Fruit fly (Drosophila melanogaster) whole organism, embryonic: ENCODE data around the gene CG16959.
A peak's percentile ranks its signal among the peaks of the same experiment; 100 is the strongest.

Experiments
- BEAF-32 ChIP-seq: fragments of 200-800 bp; sonication (Bioruptor generic); optimal IDR thresholded peaks from 3 replicates; lab custom pipeline; 2017; ENCODE audit warnings: missing biosample characterization, missing genetic modification characterization, mild to moderate bottlenecking, moderate library complexity, missing genetic modification reagents
- CG10274 ChIP-seq: fragments of 200-800 bp; sonication (Bioruptor generic); optimal IDR thresholded peaks from 3 replicates; lab custom pipeline; 2017; ENCODE audit warnings: missing biosample characterization, mild to moderate bottlenecking, missing genetic modification characterization
- CG12942 ChIP-seq: fragments of 200-800 bp; sonication (Bioruptor generic); optimal IDR thresholded peaks from 3 replicates; lab custom pipeline; 2016; ENCODE audit warnings: missing biosample characterization, missing genetic modification characterization
- CG16813 ChIP-seq: fragments of 200-800 bp; sonication (Bioruptor generic); IDR thresholded peaks from 3 replicates; pipeline ENCODE4 v1.3.6; 2022; ENCODE audit warnings: missing biosample characterization, missing genetic modification characterization; ENCODE audit not compliant: partially characterized antibody
- CG17186 ChIP-seq: fragments of 200-800 bp; sonication (Bioruptor generic); optimal IDR thresholded peaks from 3 replicates; lab custom pipeline; 2017; ENCODE audit warnings: missing biosample characterization, missing genetic modification reagents, missing genetic modification characterization
- CG17328 ChIP-seq: fragments of 200-800 bp; sonication (Bioruptor generic); IDR thresholded peaks from 2 replicates; pipeline ENCODE4 v1.3.6; 2022; ENCODE audit warnings: missing biosample characterization, missing genetic modification characterization
- CG17802 ChIP-seq: fragments of 200-800 bp; sonication (Bioruptor generic); optimal IDR thresholded peaks from 2 replicates; lab custom pipeline; 2018; ENCODE audit warnings: missing biosample characterization, mild to moderate bottlenecking, missing genetic modification characterization, moderate library complexity
- CG18599 ChIP-seq: fragments of 200-800 bp; sonication (Bioruptor generic); optimal IDR thresholded peaks from 3 replicates; lab custom pipeline; 2017; ENCODE audit warnings: missing biosample characterization, missing genetic modification characterization, mild to moderate bottlenecking, moderate library complexity, missing genetic modification reagents
- CG3163 ChIP-seq: fragments of 200-800 bp; sonication (Bioruptor generic); optimal IDR thresholded peaks from 3 replicates; lab custom pipeline; 2016; ENCODE audit warnings: missing biosample characterization, missing genetic modification characterization
- CG3838 ChIP-seq: fragments of 200-800 bp; sonication (Bioruptor generic); optimal IDR thresholded peaks from 3 replicates; lab custom pipeline; 2016; ENCODE audit warnings: missing biosample characterization, missing genetic modification characterization
- CG4730 ChIP-seq: fragments of 200-800 bp; sonication (Bioruptor generic); IDR thresholded peaks from 2 replicates; pipeline ENCODE4 v1.3.6; 2022; ENCODE audit warnings: missing biosample characterization, missing genetic modification characterization
- CG6813 ChIP-seq: fragments of 200-800 bp; sonication (Bioruptor generic); optimal IDR thresholded peaks from 2 replicates; lab custom pipeline; 2017; ENCODE audit warnings: missing biosample characterization, missing genetic modification characterization, mild to moderate bottlenecking, moderate library complexity, missing genetic modification reagents
- CG7357 ChIP-seq: fragments of 200-800 bp; sonication (Bioruptor generic); IDR thresholded peaks from 3 replicates; pipeline ENCODE4 v1.3.6; 2022; ENCODE audit warnings: missing biosample characterization, missing genetic modification characterization
- CG8359 ChIP-seq: fragments of 200-800 bp; sonication (Bioruptor generic); optimal IDR thresholded peaks from 2 replicates; lab custom pipeline; 2017; ENCODE audit warnings: missing biosample characterization, mild to moderate bottlenecking, missing genetic modification characterization, borderline replicate concordance
- CG8388 ChIP-seq: fragments of 200-800 bp; sonication (Bioruptor generic); optimal IDR thresholded peaks from 2 replicates; lab custom pipeline; 2019; ENCODE audit warnings: missing biosample characterization, mild to moderate bottlenecking, missing genetic modification characterization, moderate library complexity
- CG9609 ChIP-seq: fragments of 200-800 bp; sonication (Bioruptor generic); optimal IDR thresholded peaks from 3 replicates; lab custom pipeline; 2016; ENCODE audit warnings: missing biosample characterization, missing genetic modification characterization
- CG9727 ChIP-seq: fragments of 200-800 bp; sonication (Bioruptor generic); optimal IDR thresholded peaks from 3 replicates; lab custom pipeline; 2017; ENCODE audit warnings: missing biosample characterization, mild to moderate bottlenecking, missing genetic modification characterization
- E2f1 ChIP-seq: fragments of 200-800 bp; sonication (Bioruptor generic); IDR thresholded peaks from 2 replicates; pipeline ENCODE4 v1.3.6; 2022; ENCODE audit warnings: missing biosample characterization, missing genetic modification characterization
- E2f2 ChIP-seq: fragments of 200-800 bp; sonication (Bioruptor generic); IDR thresholded peaks from 2 replicates; pipeline ENCODE4 v1.3.6; 2022; ENCODE audit warnings: missing biosample characterization, missing genetic modification characterization
- HHEX ChIP-seq: fragments of 200-800 bp; sonication (Bioruptor generic); optimal IDR thresholded peaks from 3 replicates; lab custom pipeline; 2017; ENCODE audit warnings: missing biosample characterization, mild to moderate bottlenecking, missing genetic modification characterization, missing genetic modification reagents
- HLHmδ ChIP-seq: fragments of 200-800 bp; sonication (Bioruptor generic); optimal IDR thresholded peaks from 2 replicates; lab custom pipeline; 2018; ENCODE audit warnings: missing biosample characterization, mild to moderate bottlenecking, missing genetic modification characterization, moderate library complexity
- Mes4 ChIP-seq: fragments of 200-800 bp; sonication (Bioruptor generic); optimal IDR thresholded peaks from 2 replicates; lab custom pipeline; 2016; ENCODE audit warnings: missing biosample characterization, missing genetic modification characterization
- Poxn ChIP-seq: fragments of 200-800 bp; sonication (Bioruptor generic); IDR thresholded peaks from 2 replicates; pipeline ENCODE4 v1.3.6; 2022; ENCODE audit warnings: missing biosample characterization, missing genetic modification characterization
- Scr ChIP-seq: fragments of 200-800 bp; sonication (Bioruptor generic); IDR thresholded peaks from 2 replicates; pipeline ENCODE4 v1.3.6; 2022; ENCODE audit warnings: missing biosample characterization, missing genetic modification characterization; ENCODE audit not compliant: partially characterized antibody
- Six4 ChIP-seq: fragments of 200-800 bp; sonication (Bioruptor generic); optimal IDR thresholded peaks from 2 replicates; lab custom pipeline; 2016; ENCODE audit warnings: missing biosample characterization, missing genetic modification characterization
- Trl ChIP-seq, 3 experiments: fragments of >200 bp in 2 of 3; fragments of 200-800 bp in 1 of 3; sonication (Bioruptor generic) in 1 of 3; optimal IDR thresholded peaks; 2 replicates in 1 of 3; 3 replicates in 2 of 3; lab custom pipeline; 2016 to 2017; ENCODE audit warnings: missing biosample characterization in 1 of 3, missing genetic modification characterization in 1 of 3
- Usf ChIP-seq: fragments of 200-800 bp; sonication (Bioruptor generic); optimal IDR thresholded peaks from 2 replicates; lab custom pipeline; 2017; ENCODE audit warnings: missing genotype, missing biosample characterization, missing genetic modification characterization
- Xbp1 ChIP-seq: fragments of 200-800 bp; sonication (Bioruptor generic); optimal IDR thresholded peaks from 3 replicates; lab custom pipeline; 2016; ENCODE audit warnings: missing biosample characterization, mild to moderate bottlenecking, missing genetic modification characterization
- ac ChIP-seq: fragments of 200-800 bp; sonication (Bioruptor generic); optimal IDR thresholded peaks from 3 replicates; lab custom pipeline; 2017; ENCODE audit warnings: missing biosample characterization, mild to moderate bottlenecking, missing genetic modification characterization
- cad ChIP-seq: fragments of >200 bp; optimal IDR thresholded peaks from 2 replicates; lab custom pipeline; 2017; ENCODE audit warnings: missing biosample characterization, missing genetic modification characterization
- cg ChIP-seq: fragments of 200-800 bp; sonication (Bioruptor generic); optimal IDR thresholded peaks from 3 replicates; lab custom pipeline; 2019; ENCODE audit warnings: missing biosample characterization, mild to moderate bottlenecking, missing genetic modification characterization, moderate library complexity
- fd96Cb ChIP-seq: fragments of 200-800 bp; sonication (Bioruptor generic); optimal IDR thresholded peaks from 2 replicates; lab custom pipeline; 2018; ENCODE audit warnings: missing biosample characterization, mild to moderate bottlenecking, missing genetic modification characterization, moderate library complexity
- gfzf ChIP-seq: fragments of 200-800 bp; sonication (Bioruptor generic); optimal IDR thresholded peaks from 2 replicates; lab custom pipeline; 2016; ENCODE audit warnings: missing biosample characterization, mild to moderate bottlenecking, missing genetic modification characterization, moderate library complexity
- grn ChIP-seq: fragments of 200-800 bp; sonication (Bioruptor generic); optimal IDR thresholded peaks from 3 replicates; lab custom pipeline; 2017; ENCODE audit warnings: missing biosample characterization, missing genetic modification characterization
- ham ChIP-seq: fragments of 200-800 bp; sonication (Bioruptor generic); IDR thresholded peaks from 2 replicates; pipeline ENCODE4 v1.3.6; 2022; ENCODE audit warnings: missing biosample characterization, missing genetic modification characterization
- ken ChIP-seq: fragments of 200-800 bp; sonication (Bioruptor generic); IDR thresholded peaks from 3 replicates; pipeline ENCODE4 v1.3.6; 2022; ENCODE audit warnings: missing biosample characterization, missing genetic modification characterization
- lmd ChIP-seq: fragments of 200-800 bp; sonication (Bioruptor generic); IDR thresholded peaks from 2 replicates; pipeline ENCODE4 v1.3.6; 2022; ENCODE audit warnings: missing biosample characterization, missing genetic modification characterization
- pb ChIP-seq: fragments of 200-800 bp; sonication (Bioruptor generic); optimal IDR thresholded peaks from 3 replicates; lab custom pipeline; 2016; ENCODE audit warnings: missing biosample characterization, missing genetic modification characterization
- pros ChIP-seq: fragments of 200-800 bp; sonication (Bioruptor generic); optimal IDR thresholded peaks from 3 replicates; lab custom pipeline; 2019; ENCODE audit warnings: missing biosample characterization, mild to moderate bottlenecking, missing genetic modification characterization, moderate library complexity
- schlank ChIP-seq: fragments of 200-800 bp; sonication (Bioruptor generic); optimal IDR thresholded peaks from 2 replicates; lab custom pipeline; 2018; ENCODE audit warnings: missing biosample characterization, mild to moderate bottlenecking, missing genetic modification characterization
- sim ChIP-seq: fragments of 200-800 bp; sonication (Bioruptor generic); IDR thresholded peaks from 2 replicates; pipeline ENCODE4 v1.3.6; 2022; ENCODE audit warnings: missing biosample characterization, missing genetic modification characterization
- sqz ChIP-seq: fragments of 200-800 bp; sonication (Bioruptor generic); optimal IDR thresholded peaks from 3 replicates; lab custom pipeline; 2018; ENCODE audit warnings: missing biosample characterization, mild to moderate bottlenecking, missing genetic modification characterization
- tin ChIP-seq: fragments of 200-800 bp; sonication (Bioruptor generic); optimal IDR thresholded peaks from 3 replicates; lab custom pipeline; 2016; ENCODE audit warnings: missing biosample characterization, missing genetic modification characterization
- unpg ChIP-seq: fragments of 200-800 bp; sonication (Bioruptor generic); optimal IDR thresholded peaks from 3 replicates; lab custom pipeline; 2018; ENCODE audit warnings: missing biosample characterization, mild to moderate bottlenecking, missing genetic modification characterization, moderate library complexity
- zen ChIP-seq: fragments of 200-800 bp; sonication (Bioruptor generic); optimal IDR thresholded peaks from 3 replicates; lab custom pipeline; 2018; ENCODE audit warnings: missing biosample characterization, mild to moderate bottlenecking, missing genetic modification characterization, moderate library complexity

CG16959 gene

dm6 chr3L:15105566-15106207 lies 19.4 kb downstream of the CG16959 start, which contains the start of gene CG45071 (continued):
- TF ChIP-seq sim (no peak), cg (GFP tag; lab: Kevin White, UChicago) (peak; percentile 2), CG9609 (no peak), CG10274 (GFP tag; lab: Kevin White, UChicago) (no peak), Trl (optimal IDR thresholded peaks at IDR 0.05; lab: Kevin White, UChicago) (no peak), Trl (GFP tag; optimal IDR thresholded peaks at IDR 0.05; lab: Kevin White, UChicago) (no peak), gfzf (GFP tag; lab: Kevin White, UChicago) (no peak), pb (GFP tag; lab: Kevin White, UChicago) (no peak)

dm6 chr3L:15104849-15105555 lies 20.1 kb downstream of the CG16959 start:
- peak; percentile 47 for TF ChIP-seq unpg (GFP tag; lab: Kevin White, UChicago)
- TF ChIP-seq CG3838 (GFP tag; lab: Kevin White, UChicago), result no peak
- no peak for TF ChIP-seq CG16813 (GFP tag; lab: Robert Waterston, UW)
- no peak for TF ChIP-seq ham (GFP tag; lab: Robert Waterston, UW)
- TF ChIP-seq HHEX (GFP tag; lab: Kevin White, UChicago), result peak; percentile 51
- TF ChIP-seq CG10274 (GFP tag; lab: Kevin White, UChicago), result peak; percentile 8
- TF ChIP-seq CG17328 (GFP tag; lab: Robert Waterston, UW), result no peak
- no peak for TF ChIP-seq schlank (tag; lab: Kevin White, UChicago)
- TF ChIP-seq CG8359 (GFP tag; lab: Kevin White, UChicago), result no peak
- TF ChIP-seq CG9727 (GFP tag; lab: Kevin White, UChicago), result peak; percentile 56
- TF ChIP-seq sqz (GFP tag; lab: Kevin White, UChicago), result peak; percentile 86
- no peak for TF ChIP-seq Scr (GFP tag; lab: Robert Waterston, UW)
- TF ChIP-seq grn (GFP tag; lab: Kevin White, UChicago), result no peak
- TF ChIP-seq lmd (GFP tag; lab: Robert Waterston, UW), result peak; percentile 68
- no peak for TF ChIP-seq cad (GFP tag; lab: Kevin White, UChicago)
- peak; percentile 48 for TF ChIP-seq Mes4 (GFP tag; lab: Kevin White, UChicago)
- peak; percentile 56 for TF ChIP-seq Xbp1 (GFP tag; lab: Kevin White, UChicago)
- no peak for TF ChIP-seq Six4 (GFP tag; lab: Kevin White, UChicago)
- peak; percentile 70 for TF ChIP-seq CG18599 (GFP tag; lab: Kevin White, UChicago)
- no peak; the same call in 1 of the 2 replicates for TF ChIP-seq CG4730 (GFP tag; lab: Robert Waterston, UW)
- TF ChIP-seq Usf (GFP tag; lab: Kevin White, UChicago), result no peak
- peak; percentile 33 for TF ChIP-seq E2f2 (GFP tag; lab: Robert Waterston, UW)
- no peak for TF ChIP-seq CG17802 (tag; lab: Kevin White, UChicago)
- no peak for TF ChIP-seq zen
- peak; percentile 14; the same call in 1 of the 3 replicates for TF ChIP-seq CG7357 (GFP tag; lab: Robert Waterston, UW)
- TF ChIP-seq CG8388 (GFP tag; lab: Kevin White, UChicago), result peak; percentile 27
- peak; percentile 9 for TF ChIP-seq CG3163 (GFP tag; lab: Kevin White, UChicago)
- no peak for TF ChIP-seq BEAF-32 (GFP tag; lab: Kevin White, UChicago)
- no peak for TF ChIP-seq Poxn (GFP tag; lab: Robert Waterston, UW)
- TF ChIP-seq fd96Cb (tag; lab: Kevin White, UChicago), result peak; percentile 22
- no peak for TF ChIP-seq pros (GFP tag; lab: Kevin White, UChicago)
- peak; percentile 41 for TF ChIP-seq CG12942 (GFP tag; lab: Kevin White, UChicago)
- peak; percentile 31 for TF ChIP-seq CG6813 (GFP tag; lab: Kevin White, UChicago)
- 0 out of 2 replicates have a peak, but pooled peaks have one; percentile 16 for TF ChIP-seq E2f1
- TF ChIP-seq tin (GFP tag; lab: Kevin White, UChicago), result peak; percentile 46
- TF ChIP-seq CG17186 (GFP tag; lab: Kevin White, UChicago), result no peak
- no peak for TF ChIP-seq ac (GFP tag; lab: Kevin White, UChicago)
- peak; percentile 57; the same call in 1 of the 3 replicates for TF ChIP-seq ken (GFP tag; lab: Robert Waterston, UW)
- no peak for TF ChIP-seq HLHmδ (GFP tag; lab: Kevin White, UChicago)
